In genomic region chr3R:5095930-5096572, dm6 we compare ENCODE assay signal across 4 fruit fly cellular contexts.
TF ChIP-seq lines count a peak whose summit lies in the region.

No protein-coding gene starts in this region.

- no peak for TF ChIP-seq CTCF in whole organism, embryonic (GFP tag; optimal IDR thresholded peaks at IDR 0.05; lab: Kevin White, UChicago)

TF ChIP-seq in whole organism, adult, 20 proteins besides CTCF, POLR2A, EP300 and RAD21:
- no peak for TF ChIP-seq CG12768 (GFP tag; optimal IDR thresholded peaks at IDR 0.05; lab: Kevin White, UChicago)
- peak; percentile 47 for TF ChIP-seq tj (GFP tag; optimal IDR thresholded peaks at IDR 0.05; lab: Kevin White, UChicago)

TF ChIP-seq in whole organism, embryonic, 481 proteins besides CTCF, POLR2A, EP300 and RAD21:
- TF ChIP-seq Side (GFP tag; optimal IDR thresholded peaks at IDR 0.05; lab: Kevin White, UChicago) = no peak
- TF ChIP-seq crol (GFP tag; IDR thresholded peaks at IDR 0.05; lab: Robert Waterston, UW) = peak; percentile 63
- TF ChIP-seq bigmax (GFP tag; optimal IDR thresholded peaks at IDR 0.05; lab: Kevin White, UChicago) = no peak
- no peak for TF ChIP-seq prd (optimal IDR thresholded peaks at IDR 0.05; lab: Kevin White, UChicago)
- TF ChIP-seq prd (GFP tag; IDR thresholded peaks at IDR 0.05; lab: Robert Waterston, UW) = no peak
- no peak for TF ChIP-seq Mes4 (GFP tag; optimal IDR thresholded peaks at IDR 0.05; lab: Kevin White, UChicago)
- TF ChIP-seq abd-A (tag; optimal IDR thresholded peaks at IDR 0.05; lab: Kevin White, UChicago) = peak; percentile 44
- TF ChIP-seq gsb-n (tag; optimal IDR thresholded peaks at IDR 0.05; lab: Kevin White, UChicago) = peak; percentile 95
- TF ChIP-seq CG6791 (GFP tag; IDR thresholded peaks at IDR 0.05; lab: Robert Waterston, UW; ENCODE audit: partially characterized antibody) = 0 out of 3 replicates have a peak, but pooled peaks have one; percentile 5
- TF ChIP-seq sqz (GFP tag; optimal IDR thresholded peaks at IDR 0.05; lab: Kevin White, UChicago) = peak; percentile 75
- TF ChIP-seq chm (GFP tag; IDR thresholded peaks at IDR 0.05; lab: Robert Waterston, UW) = no peak
- no peak for TF ChIP-seq CG34224 (GFP tag; IDR thresholded peaks at IDR 0.05; lab: Robert Waterston, UW; ENCODE audit: partially characterized antibody)
- no peak for TF ChIP-seq fd102C (GFP tag; optimal IDR thresholded peaks at IDR 0.05; lab: Kevin White, UChicago)
- TF ChIP-seq CG3065 (GFP tag; optimal IDR thresholded peaks at IDR 0.05; lab: Kevin White, UChicago) = peak; percentile 62
- TF ChIP-seq run (tag; optimal IDR thresholded peaks at IDR 0.05; lab: Kevin White, UChicago) = peak; percentile 5
- no peak for TF ChIP-seq CG6689 (GFP tag; IDR thresholded peaks at IDR 0.05; lab: Robert Waterston, UW)
- TF ChIP-seq CG32767 (GFP tag; IDR thresholded peaks at IDR 0.05; lab: Robert Waterston, UW) = no peak
- TF ChIP-seq pros (GFP tag; optimal IDR thresholded peaks at IDR 0.05; lab: Kevin White, UChicago) = peak; percentile 82
- TF ChIP-seq ATbp (GFP tag; optimal IDR thresholded peaks at IDR 0.05; lab: Kevin White, UChicago) = no peak

TF ChIP-seq in whole organism, prepupa, 60 proteins besides CTCF, POLR2A, EP300 and RAD21:
- TF ChIP-seq net (GFP tag; optimal IDR thresholded peaks at IDR 0.05; lab: Kevin White, UChicago) = no peak
- TF ChIP-seq CG31627 (GFP tag; optimal IDR thresholded peaks at IDR 0.05; lab: Kevin White, UChicago) = no peak
- TF ChIP-seq Met (GFP tag; optimal IDR thresholded peaks at IDR 0.05; lab: Kevin White, UChicago) = no peak
- no peak for TF ChIP-seq CG15336 (GFP tag; IDR thresholded peaks at IDR 0.05; lab: Robert Waterston, UW)
- no peak for TF ChIP-seq svp (GFP tag; lab: Kevin White, UChicago)
- no peak for TF ChIP-seq CG3919 (GFP tag; optimal IDR thresholded peaks at IDR 0.05; lab: Kevin White, UChicago)
- TF ChIP-seq Eip75B (GFP tag; optimal IDR thresholded peaks at IDR 0.05; lab: Kevin White, UChicago) = no peak
- TF ChIP-seq Hr39 (GFP tag; optimal IDR thresholded peaks at IDR 0.05; lab: Kevin White, UChicago) = no peak
- TF ChIP-seq CG10669 (GFP tag; optimal IDR thresholded peaks at IDR 0.05; lab: Kevin White, UChicago) = no peak
- no peak for TF ChIP-seq achi (GFP tag; optimal IDR thresholded peaks at IDR 0.05; lab: Kevin White, UChicago)
- no peak for TF ChIP-seq Hr38 (GFP tag; optimal IDR thresholded peaks at IDR 0.05; lab: Kevin White, UChicago)
- peak; percentile 16 for TF ChIP-seq dsx (GFP tag; optimal IDR thresholded peaks at IDR 0.05; lab: Kevin White, UChicago; ENCODE audit: poor library complexity, severe bottlenecking)
- no peak for TF ChIP-seq CG6163 (GFP tag; IDR thresholded peaks at IDR 0.05; lab: Robert Waterston, UW)
- no peak for TF ChIP-seq CG3032 (tag; optimal IDR thresholded peaks at IDR 0.05; lab: Kevin White, UChicago)
- TF ChIP-seq CG6854 (GFP tag; optimal IDR thresholded peaks at IDR 0.05; lab: Kevin White, UChicago) = peak; percentile 48
- no peak for TF ChIP-seq Lpt (GFP tag; optimal IDR thresholded peaks at IDR 0.05; lab: Kevin White, UChicago)
- TF ChIP-seq CG6808 (GFP tag; optimal IDR thresholded peaks at IDR 0.05; lab: Kevin White, UChicago) = no peak
- no peak for TF ChIP-seq Eip78C (GFP tag; lab: Kevin White, UChicago)
- TF ChIP-seq CG34406 (GFP tag; optimal IDR thresholded peaks at IDR 0.05; lab: Kevin White, UChicago) = no peak
- no peak for TF ChIP-seq CG1621 (tag; optimal IDR thresholded peaks at IDR 0.05; lab: Kevin White, UChicago)
- TF ChIP-seq cyc (GFP tag; optimal IDR thresholded peaks at IDR 0.05; lab: Kevin White, UChicago) = no peak
- TF ChIP-seq Blimp-1 (GFP tag; optimal IDR thresholded peaks at IDR 0.05; lab: Kevin White, UChicago) = peak; percentile 43
- no peak for TF ChIP-seq Gug (GFP tag; IDR thresholded peaks at IDR 0.05; lab: Robert Waterston, UW)
- TF ChIP-seq pdm3 (GFP tag; optimal IDR thresholded peaks at IDR 0.05; lab: Kevin White, UChicago) = no peak
- no peak for TF ChIP-seq CG16779 (tag; optimal IDR thresholded peaks at IDR 0.05; lab: Kevin White, UChicago)
- no peak for TF ChIP-seq acj6 (GFP tag; optimal IDR thresholded peaks at IDR 0.05; lab: Kevin White, UChicago)
- peak in 1 of 2 experiments; percentile 8 for TF ChIP-seq ss (GFP tag; optimal IDR thresholded peaks at IDR 0.05; lab: Kevin White, UChicago)
- TF ChIP-seq esn (GFP tag; optimal IDR thresholded peaks at IDR 0.05; lab: Kevin White, UChicago) = no peak
- no peak for TF ChIP-seq CG6276 (GFP tag; optimal IDR thresholded peaks at IDR 0.05; lab: Kevin White, UChicago)
- no peak for TF ChIP-seq fkh (GFP tag; optimal IDR thresholded peaks at IDR 0.05; lab: Kevin White, UChicago)

TF ChIP-seq in whole organism, wandering third instar larva, 38 proteins besides CTCF, POLR2A, EP300 and RAD21:
- no peak for TF ChIP-seq pan (optimal IDR thresholded peaks at IDR 0.05; lab: Kevin White, UChicago)
- TF ChIP-seq psq (GFP tag; optimal IDR thresholded peaks at IDR 0.05; lab: Kevin White, UChicago) = peak; percentile 10
- TF ChIP-seq dmrt93B (GFP tag; optimal IDR thresholded peaks at IDR 0.05; lab: Kevin White, UChicago) = no peak
- no peak for TF ChIP-seq Dfd (GFP tag; optimal IDR thresholded peaks at IDR 0.05; lab: Kevin White, UChicago)
- no peak for TF ChIP-seq Sp1 (GFP tag; optimal IDR thresholded peaks at IDR 0.05; lab: Kevin White, UChicago)
- no peak for TF ChIP-seq sage (GFP tag; optimal IDR thresholded peaks at IDR 0.05; lab: Kevin White, UChicago)
- no peak for TF ChIP-seq tai (GFP tag; optimal IDR thresholded peaks at IDR 0.05; lab: Kevin White, UChicago)
- no peak for TF ChIP-seq dl (GFP tag; optimal IDR thresholded peaks at IDR 0.05; lab: Kevin White, UChicago; ENCODE audit: insufficient read depth in 1 of 2, partially characterized antibody in 2 of 2)
- TF ChIP-seq CG9705 (GFP tag; optimal IDR thresholded peaks at IDR 0.05; lab: Kevin White, UChicago) = no peak
- TF ChIP-seq jim (GFP tag; optimal IDR thresholded peaks at IDR 0.05; lab: Kevin White, UChicago) = no peak
- peak; percentile 15 for TF ChIP-seq Vsx2 (GFP tag; optimal IDR thresholded peaks at IDR 0.05; lab: Kevin White, UChicago; ENCODE audit: partially characterized antibody)
